Fruit fly (Drosophila melanogaster) whole organism, embryonic: ENCODE results near the gene Tace.
A peak's percentile ranks its signal among the peaks of the same experiment; 100 is the strongest.

Source experiments
- C15 ChIP-seq: fragments of 200-800 bp; sonication (Bioruptor generic); IDR thresholded peaks from 3 replicates; pipeline ENCODE4 v1.3.6; 2022; ENCODE audit warnings: missing biosample characterization, missing genetic modification characterization
- CG10979 ChIP-seq: fragments of 200-800 bp; sonication (Bioruptor generic); optimal IDR thresholded peaks from 2 replicates; lab custom pipeline; 2018; ENCODE audit warnings: missing biosample characterization, mild to moderate bottlenecking, missing genetic modification characterization, moderate library complexity
- CG12769 ChIP-seq: fragments of 200-800 bp; sonication (Bioruptor generic); optimal IDR thresholded peaks from 2 replicates; lab custom pipeline; 2019; ENCODE audit warnings: missing biosample characterization, mild to moderate bottlenecking, missing genetic modification characterization, moderate library complexity
- CG14860 ChIP-seq: fragments of 200-800 bp; sonication (Bioruptor generic); IDR thresholded peaks from 3 replicates; pipeline ENCODE4 v1.3.6; 2022; ENCODE audit warnings: missing biosample characterization, missing genetic modification characterization; ENCODE audit not compliant: partially characterized antibody
- CG4282 ChIP-seq: fragments of 200-800 bp; sonication (Bioruptor generic); optimal IDR thresholded peaks from 2 replicates; lab custom pipeline; 2016; ENCODE audit warnings: missing biosample characterization, missing genetic modification characterization
- CG6683 ChIP-seq: fragments of 200-800 bp; sonication (Bioruptor generic); optimal IDR thresholded peaks from 2 replicates; lab custom pipeline; 2017; ENCODE audit warnings: missing biosample characterization, mild to moderate bottlenecking, missing genetic modification characterization, missing genetic modification reagents
- CG8478 ChIP-seq: fragments of >200 bp; optimal IDR thresholded peaks from 2 replicates; lab custom pipeline; 2018
- CkIIα-i1 ChIP-seq: fragments of 200-800 bp; sonication (Bioruptor generic); IDR thresholded peaks from 2 replicates; pipeline ENCODE4 v1.3.6; 2022; ENCODE audit warnings: missing biosample characterization, missing genetic modification characterization
- Dip3 ChIP-seq: fragments of 200-800 bp; sonication (Bioruptor generic); optimal IDR thresholded peaks from 3 replicates; lab custom pipeline; 2016; ENCODE audit warnings: missing biosample characterization, missing genetic modification characterization
- Lpt ChIP-seq: fragments of >200 bp; optimal IDR thresholded peaks from 2 replicates; lab custom pipeline; 2018; ENCODE audit warnings: missing biosample characterization, missing genetic modification characterization
- MBD-R2 ChIP-seq: fragments of 200-800 bp; sonication (Bioruptor generic); IDR thresholded peaks from 2 replicates; pipeline ENCODE4 v1.3.6; 2022; ENCODE audit warnings: missing biosample characterization, missing genetic modification characterization
- Stat92E ChIP-seq, 3 experiments: fragments of >200 bp in 2 of 3; fragments of 200-800 bp in 1 of 3; sonication (Bioruptor generic) in 1 of 3; optimal IDR thresholded peaks; 2 replicates each; lab custom pipeline; 2017 to 2019; ENCODE audit warnings: missing biosample characterization in 3 of 3, missing genetic modification characterization in 3 of 3, mild to moderate bottlenecking in 1 of 3, moderate library complexity in 1 of 3
- gfzf ChIP-seq: fragments of 200-800 bp; sonication (Bioruptor generic); optimal IDR thresholded peaks from 2 replicates; lab custom pipeline; 2016; ENCODE audit warnings: missing biosample characterization, mild to moderate bottlenecking, missing genetic modification characterization, moderate library complexity
- odd ChIP-seq: fragments of 200-800 bp; sonication (Bioruptor generic); optimal IDR thresholded peaks from 2 replicates; lab custom pipeline; 2017; ENCODE audit warnings: missing biosample characterization, mild to moderate bottlenecking, missing genetic modification characterization

- TF ChIP-seq odd (GFP tag; lab: Kevin White, UChicago) (no peak), CG6683 (GFP tag; lab: Kevin White, UChicago) (no peak), Stat92E (GFP tag; optimal IDR thresholded peaks at IDR 0.05; lab: Kevin White, UChicago) (no peak), C15 (GFP tag; lab: Robert Waterston, UW) (no peak), Dip3 (GFP tag; lab: Kevin White, UChicago) (no peak), CG14860 (GFP tag; lab: Robert Waterston, UW) (no peak), CG12769 (peak; percentile 87), Lpt (GFP tag; lab: Kevin White, UChicago) (no peak), MBD-R2 (GFP tag; lab: Robert Waterston, UW) (no peak), CG8478 (lab: Kevin White, UChicago) (no peak), gfzf (GFP tag; lab: Kevin White, UChicago) (no peak), CkIIα-i1 (GFP tag; lab: Robert Waterston, UW) (no peak), CG10979 (no peak), CG4282 (GFP tag; lab: Kevin White, UChicago) (no peak)
Observed at dm6 chr3R:29983886-29984285, 16.4 kb upstream of the Tace start.
